Fruit fly (Drosophila melanogaster): ENCODE measurements around the gene RhoL.
A peak's percentile ranks its signal among the peaks of the same experiment; 100 is the strongest.

RhoL gene

DNA sequence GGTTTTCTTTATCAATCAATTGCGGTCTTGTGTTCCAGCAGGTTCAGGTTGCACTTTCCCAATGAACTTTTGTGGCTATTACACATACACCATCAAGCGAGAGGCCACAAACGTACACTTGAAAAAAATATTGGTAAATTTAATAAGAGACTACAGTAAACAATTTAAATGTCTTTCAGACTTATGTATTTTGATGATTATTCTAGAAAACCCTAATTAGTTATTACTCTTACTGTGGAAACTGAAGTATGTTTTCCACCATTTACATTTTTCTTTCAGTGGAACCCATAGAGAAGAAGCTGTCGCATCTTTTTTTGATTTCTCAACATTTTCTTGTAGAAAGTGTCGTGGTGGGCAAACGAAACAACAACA lies 31.7 kb upstream of the RhoL start (continued):
- TF ChIP-seq Hr78 (GFP tag; optimal IDR thresholded peaks at IDR 0.05) (peak in 1 of 2 experiments; percentile 68), ap (GFP tag; IDR thresholded peaks at IDR 0.05) (peak; percentile 90), usp (GFP tag; optimal IDR thresholded peaks at IDR 0.05) (no peak), CG12659 (GFP tag; optimal IDR thresholded peaks at IDR 0.05) (peak; percentile 89), da (GFP tag; optimal IDR thresholded peaks at IDR 0.05) (peak; percentile 82), BEAF-32 (GFP tag; optimal IDR thresholded peaks at IDR 0.05) (no peak), Trl (optimal IDR thresholded peaks at IDR 0.05) (no peak), Trl (GFP tag; optimal IDR thresholded peaks at IDR 0.05) (peak; percentile 88), CG9932 (GFP tag; IDR thresholded peaks at IDR 0.05) (no peak; the same call in 1 of the 2 replicates), Atf-2 (GFP tag; optimal IDR thresholded peaks at IDR 0.05) (peak; percentile 93), CG1024 (GFP tag; IDR thresholded peaks at IDR 0.05) (peak; percentile 92), mld (GFP tag; IDR thresholded peaks at IDR 0.05; ENCODE audit: partially characterized antibody) (no peak), Drgx (GFP tag; IDR thresholded peaks at IDR 0.05) (peak; percentile 93), lola (GFP tag; optimal IDR thresholded peaks at IDR 0.05) (peak in 1 of 3 experiments; percentile 89), CG6813 (GFP tag; optimal IDR thresholded peaks at IDR 0.05) (peak; percentile 80), D (optimal IDR thresholded peaks at IDR 0.05) (no peak), D (GFP tag; optimal IDR thresholded peaks at IDR 0.05) (peak; percentile 94), sna (GFP tag; IDR thresholded peaks at IDR 0.05; ENCODE audit: partially characterized antibody) (no peak), MTF-1 (GFP tag; optimal IDR thresholded peaks at IDR 0.05; ENCODE audit: borderline replicate concordance) (peak; percentile 87), Pdp1 (GFP tag; optimal IDR thresholded peaks at IDR 0.05) (peak; percentile 87 to 91), chm (GFP tag; IDR thresholded peaks at IDR 0.05) (peak; percentile 87), CG1832 (GFP tag; optimal IDR thresholded peaks at IDR 0.05) (no peak), CG1233 (GFP tag; optimal IDR thresholded peaks at IDR 0.05) (peak; percentile 88), Xrp1 (GFP tag; IDR thresholded peaks at IDR 0.05) (peak; percentile 93), CG11456 (GFP tag; IDR thresholded peaks at IDR 0.05) (peak; percentile 88; the same call in 2 of the 3 replicates), HLH54F (GFP tag; optimal IDR thresholded peaks at IDR 0.05) (peak; percentile 82), abd-A (tag; optimal IDR thresholded peaks at IDR 0.05) (no peak), CG10979 (tag; optimal IDR thresholded peaks at IDR 0.05) (peak; percentile 96), Eip74EF (GFP tag; optimal IDR thresholded peaks at IDR 0.05) (peak in 1 of 2 experiments; percentile 95), Mad (GFP tag; optimal IDR thresholded peaks at IDR 0.05) (peak; percentile 88), emc (GFP tag; optimal IDR thresholded peaks at IDR 0.05) (peak; percentile 86), yki (optimal IDR thresholded peaks at IDR 0.05) (no peak), Hr3 (GFP tag; optimal IDR thresholded peaks at IDR 0.05) (peak; percentile 92), CG11723 (GFP tag; optimal IDR thresholded peaks at IDR 0.05) (peak; percentile 89), CG2875 (GFP tag; optimal IDR thresholded peaks at IDR 0.05) (peak; percentile 93), CG4617 (GFP tag; optimal IDR thresholded peaks at IDR 0.05; ENCODE audit: borderline replicate concordance) (peak; percentile 55), CG31388 (GFP tag; optimal IDR thresholded peaks at IDR 0.05) (peak; percentile 86), gro (GFP tag; optimal IDR thresholded peaks at IDR 0.05) (peak; percentile 88), dan (GFP tag; IDR thresholded peaks at IDR 0.05) (no peak), sens-2 (GFP tag; IDR thresholded peaks at IDR 0.05) (peak; percentile 92), CG4730 (GFP tag; IDR thresholded peaks at IDR 0.05) (peak; percentile 86), CG5953 (GFP tag; IDR thresholded peaks at IDR 0.05) (peak; percentile 90), Opbp (GFP tag; IDR thresholded peaks at IDR 0.05; ENCODE audit: partially characterized antibody) (no peak), CG12942 (GFP tag; optimal IDR thresholded peaks at IDR 0.05) (peak; percentile 90), CG14014 (GFP tag; IDR thresholded peaks at IDR 0.05) (peak; percentile 90), YL-1 (GFP tag; optimal IDR thresholded peaks at IDR 0.05) (peak; percentile 70), CG10462 (GFP tag; optimal IDR thresholded peaks at IDR 0.05) (peak; percentile 83), CG13424 (tag; optimal IDR thresholded peaks at IDR 0.05) (peak; percentile 95), Jarid2 (GFP tag; optimal IDR thresholded peaks at IDR 0.05) (no peak), CG7372 (GFP tag; IDR thresholded peaks at IDR 0.05) (peak; percentile 87), H2.0 (GFP tag; IDR thresholded peaks at IDR 0.05) (peak; percentile 93)
